Worm (Caenorhabditis elegans): ENCODE data around the gene K08H2.3.
A peak's percentile ranks its signal among the peaks of the same experiment; 100 is the strongest.

Gene K08H2.3

ce11 chrX:13251354-13251843 is 14.2 kb downstream of the K08H2.3 start (continued):
- TF ChIP-seq jun-1 (tag; optimal IDR thresholded peaks at IDR 0.05) (peak; percentile 12), lin-39 (tag; optimal IDR thresholded peaks at IDR 0.05) (peak; percentile 77), egl-27 (tag; optimal IDR thresholded peaks at IDR 0.05) (peak; percentile 19), nhr-11 (tag; optimal IDR thresholded peaks at IDR 0.05) (no peak), elt-2 (tag; optimal IDR thresholded peaks at IDR 0.05) (peak; percentile 41), fos-1 (tag; optimal IDR thresholded peaks at IDR 0.05) (no peak), fkh-10 (GFP tag; optimal IDR thresholded peaks at IDR 0.05) (no peak), elt-3 (tag; optimal IDR thresholded peaks at IDR 0.05) (no peak), sea-2 (GFP tag; optimal IDR thresholded peaks at IDR 0.05) (no peak)

DNA sequence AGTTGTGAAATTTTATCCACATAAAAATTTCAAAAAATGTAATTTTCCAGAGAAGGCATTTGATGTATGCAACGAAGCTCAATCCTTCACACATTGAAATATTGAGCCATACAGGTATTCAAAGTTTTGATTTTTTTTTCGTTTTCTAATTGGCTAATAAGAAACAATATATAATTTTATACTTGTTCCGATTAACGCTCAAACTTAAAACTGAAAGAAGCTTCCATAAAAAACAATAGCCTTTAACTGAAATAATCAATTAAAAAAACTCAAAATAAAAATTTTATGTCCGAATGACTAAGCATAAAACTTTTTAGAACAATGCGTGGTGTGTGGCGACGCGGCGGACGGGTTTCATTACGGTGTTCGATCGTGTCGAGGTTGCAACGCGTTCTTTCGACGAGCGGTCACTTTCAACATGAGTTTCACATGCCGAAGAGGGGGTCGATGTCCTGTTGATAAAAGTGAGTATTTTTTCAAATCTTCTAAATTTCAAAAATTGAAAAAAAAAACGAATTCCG is 14.8 kb downstream of the K08H2.3 start, which contains the start of gene nhr-32:
Gene nhr-32 (plus strand): TSS at position 51 of the 521 bp plus-strand sequence.
- TF ChIP-seq nhr-43 (tag; optimal IDR thresholded peaks at IDR 0.05; ENCODE audit: poor library complexity, severe bottlenecking) = peak; percentile 14
- TF ChIP-seq elt-2 (tag; optimal IDR thresholded peaks at IDR 0.05) = no peak
- TF ChIP-seq elt-1 (tag; optimal IDR thresholded peaks at IDR 0.05) = no peak
- TF ChIP-seq egl-27 (tag; optimal IDR thresholded peaks at IDR 0.05) = no peak
- no peak for TF ChIP-seq nhr-28 (tag; optimal IDR thresholded peaks at IDR 0.05)

DNA sequence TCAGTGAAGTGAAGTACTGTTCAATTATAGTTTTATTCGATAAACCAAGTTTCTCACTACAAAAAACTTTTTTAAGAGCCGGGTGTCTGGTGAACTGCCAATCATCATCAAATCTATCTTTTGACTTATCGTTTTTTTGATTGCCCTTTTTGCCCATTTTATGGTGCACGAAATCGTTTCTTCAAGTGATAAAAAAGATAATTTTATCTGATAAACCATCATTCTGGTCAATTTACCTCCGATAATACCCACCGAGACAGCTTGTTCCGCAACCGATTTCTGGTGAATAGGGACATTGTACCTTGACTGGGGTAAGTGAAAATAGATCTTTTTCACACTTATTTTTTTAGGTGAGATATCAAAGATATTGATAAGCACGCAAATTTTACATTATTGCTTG is 20.4 kb downstream of the K08H2.3 start, which contains the start of gene K08H2.10:
Gene K08H2.10 (plus strand): TSS at position 230 of the 400 bp plus-strand sequence.
- TF ChIP-seq lsy-12 (tag; optimal IDR thresholded peaks at IDR 0.05) (no peak), elt-3 (tag; optimal IDR thresholded peaks at IDR 0.05) (no peak), ceh-16 (tag; optimal IDR thresholded peaks at IDR 0.05) (no peak), nhr-237 (tag; optimal IDR thresholded peaks at IDR 0.05) (no peak), zag-1 (tag; optimal IDR thresholded peaks at IDR 0.05) (no peak), lin-39 (tag; optimal IDR thresholded peaks at IDR 0.05) (no peak), ztf-4 (tag; optimal IDR thresholded peaks at IDR 0.05) (no peak), nhr-77 (tag; optimal IDR thresholded peaks at IDR 0.05) (no peak), nhr-23 (tag; optimal IDR thresholded peaks at IDR 0.05) (no peak), fkh-2 (tag; optimal IDR thresholded peaks at IDR 0.05) (no peak), elt-2 (tag; optimal IDR thresholded peaks at IDR 0.05) (peak; percentile 97), nhr-11 (tag; optimal IDR thresholded peaks at IDR 0.05) (no peak), jun-1 (tag; optimal IDR thresholded peaks at IDR 0.05) (peak; percentile 43), R02D3.7 (tag; optimal IDR thresholded peaks at IDR 0.05) (no peak), pqm-1 (tag; optimal IDR thresholded peaks at IDR 0.05) (peak; percentile 45), eor-1 (tag; optimal IDR thresholded peaks at IDR 0.05) (no peak), daf-12 (tag; optimal IDR thresholded peaks at IDR 0.05) (no peak)

DNA sequence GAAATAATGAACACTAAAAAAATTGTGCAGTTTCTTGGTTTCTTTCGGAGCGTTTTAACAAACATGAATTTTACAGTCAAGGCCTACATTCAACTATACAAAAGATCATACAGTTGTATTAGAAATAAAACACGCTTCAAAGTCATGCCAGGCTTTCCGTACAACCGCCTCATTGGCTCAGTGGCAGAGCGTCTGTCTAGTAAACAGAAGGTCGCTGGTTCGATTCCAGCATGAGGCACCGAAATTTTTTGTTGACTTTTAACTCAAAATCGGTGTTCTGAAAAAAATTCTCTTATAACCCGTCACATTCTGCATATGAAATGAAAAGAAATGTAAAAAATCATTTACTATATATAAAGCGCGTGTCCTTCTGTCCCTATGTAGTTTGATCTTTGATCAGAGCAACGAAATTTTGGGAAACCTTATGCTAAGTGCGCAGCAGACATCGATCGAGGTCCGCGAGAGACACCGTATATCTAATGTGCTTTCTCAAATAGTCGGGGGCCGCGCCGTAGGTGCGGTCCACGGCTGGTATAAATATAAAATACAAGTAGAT is 23.9 kb downstream of the K08H2.3 start:
- peak; percentile 21 for TF ChIP-seq pqm-1 (tag; optimal IDR thresholded peaks at IDR 0.05)
- peak; percentile 23 for TF ChIP-seq elt-2 (tag; optimal IDR thresholded peaks at IDR 0.05)

DNA sequence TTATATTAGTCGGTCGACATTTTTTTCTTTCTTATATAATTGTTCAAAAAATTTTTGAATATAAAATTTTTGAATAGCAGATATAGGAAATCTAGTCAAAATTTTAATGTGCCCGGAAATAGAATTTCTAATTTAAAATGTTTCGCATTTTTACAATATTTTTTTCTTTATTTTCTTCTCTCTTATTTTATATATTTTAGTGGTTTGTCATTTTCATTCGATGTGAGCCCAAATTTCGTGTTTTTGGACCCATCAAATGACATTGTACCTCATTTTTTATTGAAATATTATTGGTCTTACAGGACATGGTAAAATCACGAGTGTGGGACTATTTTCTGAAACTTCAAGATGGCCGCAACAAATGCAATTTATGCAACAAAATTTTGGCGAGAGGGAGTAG is 25.0 kb downstream of the K08H2.3 start, which contains the start of gene K09A11.1:
Gene K09A11.1 (plus strand): TSS at position 301 of the 400 bp plus-strand sequence.
- TF ChIP-seq ama-1 (optimal IDR thresholded peaks at IDR 0.05) = no peak
- no peak for TF ChIP-seq aly-2 (tag; optimal IDR thresholded peaks at IDR 0.05)
- TF ChIP-seq nhr-76 (tag; optimal IDR thresholded peaks at IDR 0.05) = no peak
- TF ChIP-seq mdl-1 (tag; optimal IDR thresholded peaks at IDR 0.05) = no peak
- TF ChIP-seq nhr-25 (tag; optimal IDR thresholded peaks at IDR 0.05) = no peak
- TF ChIP-seq sea-2 (GFP tag; optimal IDR thresholded peaks at IDR 0.05) = no peak
- TF ChIP-seq nhr-43 (tag; optimal IDR thresholded peaks at IDR 0.05; ENCODE audit: poor library complexity, severe bottlenecking) = no peak
- no peak for TF ChIP-seq fos-1 (tag; optimal IDR thresholded peaks at IDR 0.05)
- no peak for TF ChIP-seq elt-1 (tag; optimal IDR thresholded peaks at IDR 0.05)
- no peak for TF ChIP-seq egl-5 (tag; optimal IDR thresholded peaks at IDR 0.05)
- TF ChIP-seq fkh-10 (GFP tag; optimal IDR thresholded peaks at IDR 0.05) = no peak
- TF ChIP-seq skn-1 (tag; optimal IDR thresholded peaks at IDR 0.05) = no peak
- no peak for TF ChIP-seq fkh-2 (tag; optimal IDR thresholded peaks at IDR 0.05)
- TF ChIP-seq zag-1 (tag; optimal IDR thresholded peaks at IDR 0.05) = no peak
- TF ChIP-seq lin-39 (tag; optimal IDR thresholded peaks at IDR 0.05) = no peak
- TF ChIP-seq ceh-16 (tag; optimal IDR thresholded peaks at IDR 0.05) = no peak
- no peak for TF ChIP-seq daf-12 (tag; optimal IDR thresholded peaks at IDR 0.05)
- TF ChIP-seq unc-62 (GFP tag; optimal IDR thresholded peaks at IDR 0.05) = no peak
- no peak for TF ChIP-seq egl-27 (tag; optimal IDR thresholded peaks at IDR 0.05)
